Fruit fly (Drosophila melanogaster): ENCODE measurements around the gene CG33700.

CG33700 gene

dm6 chr3L:9550873-9551580, 25.7 kb upstream of the CG33700 start:
- no peak for TF ChIP-seq YL-1 (GFP tag; optimal IDR thresholded peaks at IDR 0.05)
- peak in 1 of 2 experiments; percentile 72 for TF ChIP-seq Hr78 (GFP tag; optimal IDR thresholded peaks at IDR 0.05)
- TF ChIP-seq CG10267 (tag; optimal IDR thresholded peaks at IDR 0.05): no peak
- peak; percentile 86 for TF ChIP-seq nom (GFP tag; optimal IDR thresholded peaks at IDR 0.05)
- TF ChIP-seq Hand (GFP tag; optimal IDR thresholded peaks at IDR 0.05): no peak
- TF ChIP-seq CG15479 (GFP tag; optimal IDR thresholded peaks at IDR 0.05): no peak
- TF ChIP-seq HLH4C (GFP tag; IDR thresholded peaks at IDR 0.05; ENCODE audit: partially characterized antibody): no peak
- TF ChIP-seq phol (tag; optimal IDR thresholded peaks at IDR 0.05): no peak
- TF ChIP-seq CG1832 (GFP tag; optimal IDR thresholded peaks at IDR 0.05): peak; percentile 27
- TF ChIP-seq CG18599 (GFP tag; optimal IDR thresholded peaks at IDR 0.05): no peak
- TF ChIP-seq sqz (GFP tag; optimal IDR thresholded peaks at IDR 0.05): peak; percentile 40
- peak; percentile 71 for TF ChIP-seq oc (tag; optimal IDR thresholded peaks at IDR 0.05)
- no peak for TF ChIP-seq CG9817 (tag; optimal IDR thresholded peaks at IDR 0.05)
- TF ChIP-seq CHES-1-like (GFP tag; optimal IDR thresholded peaks at IDR 0.05): no peak
- TF ChIP-seq CG12769 (tag; optimal IDR thresholded peaks at IDR 0.05): peak; percentile 19
- TF ChIP-seq CG14860 (GFP tag; IDR thresholded peaks at IDR 0.05; ENCODE audit: partially characterized antibody): no peak
- no peak for TF ChIP-seq ro (GFP tag; IDR thresholded peaks at IDR 0.05)
- TF ChIP-seq Deaf1 (tag; optimal IDR thresholded peaks at IDR 0.05): no peak
- no peak for TF ChIP-seq CG7556 (GFP tag; optimal IDR thresholded peaks at IDR 0.05)
- no peak for TF ChIP-seq CG11504 (tag; optimal IDR thresholded peaks at IDR 0.05)
- TF ChIP-seq CG18262 (tag; optimal IDR thresholded peaks at IDR 0.05): no peak
- TF ChIP-seq CG3163 (GFP tag; optimal IDR thresholded peaks at IDR 0.05): no peak
- no peak for TF ChIP-seq CG4854 (GFP tag; optimal IDR thresholded peaks at IDR 0.05)
- TF ChIP-seq CG4424 (GFP tag; optimal IDR thresholded peaks at IDR 0.05): no peak
- TF ChIP-seq ssp (GFP tag; IDR thresholded peaks at IDR 0.05): no peak
- TF ChIP-seq CG9609 (GFP tag; optimal IDR thresholded peaks at IDR 0.05): no peak
- peak; percentile 32 for TF ChIP-seq Med (GFP tag)
- TF ChIP-seq vfl (GFP tag; optimal IDR thresholded peaks at IDR 0.05): no peak
- TF ChIP-seq CG10321 (GFP tag; IDR thresholded peaks at IDR 0.05): 0 out of 2 replicates have a peak, but pooled peaks have one; percentile 46
- TF ChIP-seq pan (optimal IDR thresholded peaks at IDR 0.05): no peak
- TF ChIP-seq pan (GFP tag; optimal IDR thresholded peaks at IDR 0.05 in 1 of 2, IDR thresholded peaks at IDR 0.05 in 1 of 2): no peak
- no peak for TF ChIP-seq kni (GFP tag; optimal IDR thresholded peaks at IDR 0.05)
- TF ChIP-seq CG7839 (tag; optimal IDR thresholded peaks at IDR 0.05): no peak
- TF ChIP-seq Nf-YC (tag; optimal IDR thresholded peaks at IDR 0.05): peak; percentile 23
- TF ChIP-seq Kr (GFP tag; optimal IDR thresholded peaks at IDR 0.05): no peak

- no peak for TF ChIP-seq CG11085 (GFP tag; IDR thresholded peaks at IDR 0.05)
- no peak for TF ChIP-seq CG32767 (GFP tag; IDR thresholded peaks at IDR 0.05)
- no peak for TF ChIP-seq row (GFP tag; IDR thresholded peaks at IDR 0.05)
- no peak for TF ChIP-seq Trl (optimal IDR thresholded peaks at IDR 0.05)
- TF ChIP-seq Trl (GFP tag; optimal IDR thresholded peaks at IDR 0.05): no peak
- TF ChIP-seq rib (GFP tag; IDR thresholded peaks at IDR 0.05): no peak
- TF ChIP-seq chinmo (GFP tag; IDR thresholded peaks at IDR 0.05; ENCODE audit: partially characterized antibody): 0 out of 4 replicates have a peak, but pooled peaks have one; percentile 30
- peak; percentile 61 for TF ChIP-seq nom (GFP tag; optimal IDR thresholded peaks at IDR 0.05)
- TF ChIP-seq Dp (GFP tag; optimal IDR thresholded peaks at IDR 0.05): no peak
- no peak for TF ChIP-seq MBD-R2 (GFP tag; IDR thresholded peaks at IDR 0.05)
- TF ChIP-seq CG1529 (GFP tag; optimal IDR thresholded peaks at IDR 0.05): no peak
- peak; percentile 2 for TF ChIP-seq Blimp-1 (GFP tag; optimal IDR thresholded peaks at IDR 0.05)
- TF ChIP-seq bowl (GFP tag; IDR thresholded peaks at IDR 0.05): no peak
- no peak for TF ChIP-seq Dref (GFP tag; IDR thresholded peaks at IDR 0.05)
- no peak for TF ChIP-seq CG30431 (GFP tag; optimal IDR thresholded peaks at IDR 0.05)
- TF ChIP-seq ham (GFP tag; IDR thresholded peaks at IDR 0.05): no peak
- no peak for TF ChIP-seq chm (GFP tag; IDR thresholded peaks at IDR 0.05)
Measured at dm6 chr3L:9549690-9550303, 24.5 kb upstream of the CG33700 start.

All from whole organism, embryonic.